Worm (Caenorhabditis elegans) whole organism, late embryonic: ENCODE data around the gene K04C1.3.

ENCODE experiments used
- ahr-1 ChIP-seq: sonication (generic microtip); optimal IDR thresholded peaks from 2 replicates; lab custom pipeline; 2016; ENCODE audit warnings: missing genetic modification characterization, missing compliant biosample characterization
- nhr-11 ChIP-seq: fragments of 150-350 bp; optimal IDR thresholded peaks from 2 replicates; lab custom pipeline; 2014; ENCODE audit warnings: missing biosample characterization, missing genetic modification characterization

ce11 chrX:14281526-14281925 is 38.3 kb upstream of the K04C1.3 start, which contains the start of gene E02H4.2:
- no peak for TF ChIP-seq nhr-11
- TF ChIP-seq ahr-1 (tag; lab: Kevin White, UChicago): no peak
